Fruit fly (Drosophila melanogaster) whole organism, prepupa: ENCODE measurements around the gene CG42597.

ENCODE experiments used
- Blimp-1 ChIP-seq: fragments of 200-800 bp; sonication (Bioruptor generic); optimal IDR thresholded peaks from 3 replicates; lab custom pipeline; 2017; ENCODE audit warnings: missing biosample characterization, missing genetic modification characterization, mild to moderate bottlenecking, moderate library complexity, missing genetic modification reagents
- CG11762 ChIP-seq: fragments of 200-800 bp; sonication (Bioruptor generic); optimal IDR thresholded peaks from 3 replicates; lab custom pipeline; 2016; ENCODE audit warnings: missing biosample characterization, missing genetic modification characterization; ENCODE audit not compliant: insufficient read depth
- CG15336 ChIP-seq: fragments of 200-800 bp; sonication (Bioruptor generic); IDR thresholded peaks from 2 replicates; pipeline ENCODE4 v1.3.6; 2022; ENCODE audit warnings: missing biosample characterization, missing genetic modification characterization
- CG1621 ChIP-seq: fragments of 200-800 bp; sonication (Bioruptor generic); optimal IDR thresholded peaks from 3 replicates; lab custom pipeline; 2018; ENCODE audit warnings: missing biosample characterization, mild to moderate bottlenecking, missing genetic modification characterization
- CG3032 ChIP-seq: fragments of 200-800 bp; optimal IDR thresholded peaks from 2 replicates; lab custom pipeline; 2019; ENCODE audit warnings: missing biosample characterization, mild to moderate bottlenecking, missing genetic modification characterization, moderate library complexity
- CG31627 ChIP-seq: fragments of 200-800 bp; sonication (Bioruptor generic); optimal IDR thresholded peaks from 3 replicates; lab custom pipeline; 2016; ENCODE audit warnings: missing biosample characterization, missing genetic modification characterization
- CG32006 ChIP-seq: fragments of 200-800 bp; sonication (Bioruptor generic); optimal IDR thresholded peaks from 3 replicates; lab custom pipeline; 2017; ENCODE audit warnings: missing biosample characterization, mild to moderate bottlenecking, missing genetic modification characterization
- CG34406 ChIP-seq: fragments of 200-800 bp; sonication (Bioruptor generic); optimal IDR thresholded peaks from 3 replicates; lab custom pipeline; 2016; ENCODE audit warnings: missing biosample characterization, missing genetic modification characterization
- CG4318 ChIP-seq: fragments of 200-800 bp; sonication (Bioruptor generic); optimal IDR thresholded peaks from 3 replicates; lab custom pipeline; 2017; ENCODE audit warnings: missing biosample characterization, mild to moderate bottlenecking, missing genetic modification characterization
- CG6276 ChIP-seq: fragments of 200-800 bp; sonication (Bioruptor generic); optimal IDR thresholded peaks from 2 replicates; lab custom pipeline; 2017; ENCODE audit warnings: missing biosample characterization, mild to moderate bottlenecking, missing genetic modification characterization
- CG6808 ChIP-seq: fragments of 200-800 bp; sonication (Bioruptor generic); optimal IDR thresholded peaks from 3 replicates; lab custom pipeline; 2017; ENCODE audit warnings: missing biosample characterization, missing genetic modification characterization, mild to moderate bottlenecking, moderate library complexity, missing genetic modification reagents
- CG6854 ChIP-seq: fragments of 200-800 bp; sonication (Bioruptor generic); optimal IDR thresholded peaks from 2 replicates; lab custom pipeline; 2017; ENCODE audit warnings: missing biosample characterization, mild to moderate bottlenecking, missing genetic modification characterization
- CG8632 ChIP-seq: fragments of 200-800 bp; sonication (Bioruptor generic); optimal IDR thresholded peaks from 3 replicates; lab custom pipeline; 2016; ENCODE audit warnings: missing biosample characterization, missing genetic modification characterization
- CG9139 ChIP-seq: fragments of 200-800 bp; sonication (Bioruptor generic); optimal IDR thresholded peaks from 3 replicates; lab custom pipeline; 2017; ENCODE audit warnings: missing biosample characterization, mild to moderate bottlenecking, missing genetic modification characterization
- Eip75B ChIP-seq: fragments of 200-800 bp; sonication (Bioruptor generic); optimal IDR thresholded peaks from 3 replicates; lab custom pipeline; 2016; ENCODE audit warnings: missing biosample characterization, missing genetic modification characterization
- Ets96B ChIP-seq: fragments of 200-800 bp; optimal IDR thresholded peaks from 2 replicates; lab custom pipeline; 2019; ENCODE audit warnings: missing biosample characterization, mild to moderate bottlenecking, missing genetic modification characterization, moderate library complexity
- Hr39 ChIP-seq: fragments of 200-800 bp; sonication (Bioruptor generic); optimal IDR thresholded peaks from 2 replicates; lab custom pipeline; 2016; ENCODE audit warnings: missing biosample characterization, missing genetic modification characterization
- Hr4 ChIP-seq: fragments of 200-800 bp; sonication (Bioruptor generic); optimal IDR thresholded peaks from 3 replicates; lab custom pipeline; 2016; ENCODE audit warnings: missing biosample characterization, missing genetic modification characterization
- OdsH ChIP-seq: fragments of 200-800 bp; sonication (Bioruptor generic); optimal IDR thresholded peaks from 3 replicates; lab custom pipeline; 2016; ENCODE audit warnings: missing biosample characterization, missing genetic modification characterization
- Sox102F ChIP-seq: fragments of 200-800 bp; sonication (Bioruptor generic); optimal IDR thresholded peaks from 2 replicates; lab custom pipeline; 2016; ENCODE audit warnings: missing biosample characterization, mild to moderate bottlenecking, missing genetic modification characterization
- Sox14 ChIP-seq: fragments of 200-800 bp; sonication (Bioruptor generic); optimal IDR thresholded peaks from 3 replicates; lab custom pipeline; 2016; ENCODE audit warnings: missing biosample characterization, missing genetic modification characterization
- achi ChIP-seq: fragments of 200-800 bp; sonication (Bioruptor generic); optimal IDR thresholded peaks from 3 replicates; lab custom pipeline; 2016; ENCODE audit warnings: missing biosample characterization, missing genetic modification characterization
- dac ChIP-seq: fragments of 200-800 bp; sonication (Bioruptor generic); optimal IDR thresholded peaks from 2 replicates; lab custom pipeline; 2017; ENCODE audit warnings: missing biosample characterization, mild to moderate bottlenecking, missing genetic modification characterization
- dsx ChIP-seq: fragments of 200-800 bp; optimal IDR thresholded peaks from 3 replicates; lab custom pipeline; 2019; ENCODE audit warnings: missing biosample characterization, mild to moderate bottlenecking, missing genetic modification characterization, moderate library complexity; ENCODE audit not compliant: poor library complexity, severe bottlenecking
- esn ChIP-seq: fragments of 200-800 bp; sonication (Bioruptor generic); optimal IDR thresholded peaks from 2 replicates; lab custom pipeline; 2016; ENCODE audit warnings: missing biosample characterization, mild to moderate bottlenecking, missing genetic modification characterization, moderate library complexity
- fd59A ChIP-seq: fragments of 200-800 bp; sonication (Bioruptor generic); optimal IDR thresholded peaks from 2 replicates; lab custom pipeline; 2017; ENCODE audit warnings: missing biosample characterization, mild to moderate bottlenecking, missing genetic modification characterization, missing genetic modification reagents
- fkh ChIP-seq: fragments of 200-800 bp; sonication (Bioruptor generic); optimal IDR thresholded peaks from 3 replicates; lab custom pipeline; 2017; ENCODE audit warnings: missing biosample characterization, mild to moderate bottlenecking, missing genetic modification characterization, moderate library complexity
- lz ChIP-seq: fragments of 200-800 bp; sonication (Bioruptor generic); optimal IDR thresholded peaks from 3 replicates; lab custom pipeline; 2016; ENCODE audit warnings: missing biosample characterization, missing genetic modification characterization
- pdm3 ChIP-seq: fragments of 200-800 bp; sonication (Bioruptor generic); optimal IDR thresholded peaks from 3 replicates; lab custom pipeline; 2016; ENCODE audit warnings: missing biosample characterization, missing genetic modification characterization
- spab ChIP-seq: fragments of 200-800 bp; sonication (Bioruptor generic); optimal IDR thresholded peaks from 2 replicates; lab custom pipeline; 2017; ENCODE audit warnings: missing biosample characterization, mild to moderate bottlenecking, missing genetic modification characterization, missing genetic modification reagents
- ss ChIP-seq, 2 experiments: fragments of 200-800 bp; sonication (Bioruptor generic); optimal IDR thresholded peaks; 2 replicates in 1 of 2; 3 replicates in 1 of 2; lab custom pipeline; 2017 to 2018; ENCODE audit warnings: mild to moderate bottlenecking in 2 of 2, missing biosample characterization in 2 of 2, missing genetic modification characterization in 2 of 2, moderate library complexity in 1 of 2
- topi ChIP-seq: fragments of 200-800 bp; sonication (Bioruptor generic); optimal IDR thresholded peaks from 3 replicates; lab custom pipeline; 2016; ENCODE audit warnings: missing biosample characterization, missing genetic modification characterization
- vri ChIP-seq: fragments of 200-800 bp; sonication (Bioruptor generic); optimal IDR thresholded peaks from 3 replicates; lab custom pipeline; 2016; ENCODE audit warnings: missing biosample characterization, mild to moderate bottlenecking, missing genetic modification characterization

Gene CG42597

dm6 chr2L:22065243-22065642 lies at the start of gene CG42597:
Gene CG42597, minus strand, starts transcription at chr2L:22065343.
- no peak for TF ChIP-seq dsx (GFP tag; lab: Kevin White, UChicago)
- TF ChIP-seq achi (GFP tag; lab: Kevin White, UChicago), result no peak
- no peak for TF ChIP-seq esn (GFP tag; lab: Kevin White, UChicago)
- TF ChIP-seq topi (GFP tag; lab: Kevin White, UChicago), result no peak
- no peak for TF ChIP-seq Sox14 (GFP tag; lab: Kevin White, UChicago)
- no peak for TF ChIP-seq CG9139 (GFP tag; lab: Kevin White, UChicago)
- no peak for TF ChIP-seq Ets96B
- TF ChIP-seq CG6808 (GFP tag; lab: Kevin White, UChicago), result no peak
- no peak for TF ChIP-seq fkh (GFP tag; lab: Kevin White, UChicago)
- no peak for TF ChIP-seq CG4318 (GFP tag; lab: Kevin White, UChicago)
- TF ChIP-seq, all 60 proteins: peak for 0

- TF ChIP-seq Sox14 (GFP tag; lab: Kevin White, UChicago), result no peak
- TF ChIP-seq Ets96B, result peak; percentile 45
These were observed 43.5 kb upstream of the CG42597 start, which contains the start of gene CG6675 for dm6 chr2L:22108664-22109063. Gene CG6675, plus strand, starts transcription at chr2L:22108964.

- TF ChIP-seq OdsH (GFP tag; lab: Kevin White, UChicago) (no peak), CG1621 (tag; lab: Kevin White, UChicago) (no peak), CG3032 (tag; lab: Kevin White, UChicago) (no peak), Sox102F (GFP tag; lab: Kevin White, UChicago) (no peak), dac (no peak), vri (no peak), ss (GFP tag; optimal IDR thresholded peaks at IDR 0.05; lab: Kevin White, UChicago) (no peak), fd59A (GFP tag; lab: Kevin White, UChicago) (no peak), CG8632 (GFP tag; lab: Kevin White, UChicago) (no peak), CG32006 (GFP tag; lab: Kevin White, UChicago) (no peak), lz (no peak), CG31627 (no peak), CG6854 (GFP tag; lab: Kevin White, UChicago) (no peak), CG6276 (no peak)
These were observed 42.1 kb upstream of the CG42597 start, which contains the start of gene CG10834 for dm6 chr2L:22107204-22107603. Gene CG10834, minus strand, starts transcription at chr2L:22107304.

DNA sequence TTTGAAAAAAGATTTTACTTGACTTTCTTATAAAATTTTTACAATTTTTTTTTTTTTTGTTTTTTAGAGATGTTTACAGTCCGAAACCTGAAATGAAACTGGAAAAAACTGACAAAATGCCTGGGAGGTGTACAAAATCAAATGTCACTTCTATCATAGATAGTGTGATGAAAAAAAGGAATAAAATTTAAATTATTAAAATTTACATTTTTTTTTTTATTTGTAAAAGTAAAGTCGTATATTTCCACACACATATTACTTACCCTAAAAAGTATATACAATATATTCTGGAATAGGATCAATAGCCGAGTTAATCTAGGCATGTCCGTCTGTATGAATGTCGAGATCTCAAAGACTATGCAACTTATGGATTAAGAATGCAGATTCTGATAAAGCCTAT lies 40.3 kb upstream of the CG42597 start, which contains the start of gene CG15219:
Gene CG15219 (minus strand): TSS at position 101 of the 400 bp plus-strand sequence.
- no peak for TF ChIP-seq CG11762 (GFP tag; lab: Kevin White, UChicago)
- no peak for TF ChIP-seq CG6808 (GFP tag; lab: Kevin White, UChicago)
- no peak for TF ChIP-seq CG15336 (GFP tag; lab: Robert Waterston, UW)
- no peak for TF ChIP-seq CG9139 (GFP tag; lab: Kevin White, UChicago)
- no peak for TF ChIP-seq Hr39
- no peak for TF ChIP-seq CG32006 (GFP tag; lab: Kevin White, UChicago)
- TF ChIP-seq Blimp-1 (GFP tag; lab: Kevin White, UChicago), result no peak
- TF ChIP-seq pdm3 (GFP tag; lab: Kevin White, UChicago), result no peak
- TF ChIP-seq Eip75B (GFP tag; lab: Kevin White, UChicago), result no peak
- no peak for TF ChIP-seq CG4318 (GFP tag; lab: Kevin White, UChicago)
- no peak for TF ChIP-seq CG34406 (GFP tag; lab: Kevin White, UChicago)
- no peak for TF ChIP-seq Sox102F (GFP tag; lab: Kevin White, UChicago)
- no peak for TF ChIP-seq spab (GFP tag; lab: Kevin White, UChicago)
- TF ChIP-seq Hr4, result no peak
- TF ChIP-seq, all 60 proteins: peak for 0
